Fruit fly (Drosophila melanogaster): ENCODE results near the gene mdy.

Gene mdy

DNA sequence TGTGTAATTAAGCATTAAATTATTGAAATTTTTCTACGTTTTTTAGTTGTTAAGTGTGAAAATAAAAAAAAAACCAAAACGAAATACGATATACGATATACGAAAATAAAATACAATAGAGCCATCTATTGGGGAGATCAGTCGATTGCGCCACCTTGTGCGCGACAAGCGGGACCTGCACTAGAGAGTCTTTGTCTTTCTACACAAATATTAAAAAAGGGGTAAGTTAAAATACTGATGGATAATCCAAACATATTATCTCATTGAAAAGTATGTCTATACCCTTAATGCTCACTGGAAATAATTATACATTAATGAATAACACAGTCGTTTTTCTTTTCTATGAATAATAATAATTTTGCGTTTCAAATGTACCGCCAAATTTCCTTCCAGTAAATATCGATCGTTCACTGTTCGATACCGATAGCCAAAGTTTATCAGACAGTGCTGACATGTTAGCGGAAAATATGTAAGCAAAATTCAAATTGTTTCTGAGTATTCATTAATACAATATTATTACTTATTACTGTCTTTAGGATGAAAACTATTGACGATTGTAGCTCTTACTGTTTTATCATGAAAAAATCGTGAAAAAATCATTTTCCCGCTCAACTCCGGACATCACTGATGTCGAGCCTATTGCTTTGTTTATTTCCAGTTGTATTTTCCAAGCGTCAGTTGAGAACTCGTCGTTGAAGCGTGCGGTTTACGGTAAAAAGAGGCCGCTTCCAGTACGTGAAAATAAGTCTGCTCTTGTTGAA lies at the start of gene mdy (continued):
- TF ChIP-seq CG8478 (optimal IDR thresholded peaks at IDR 0.05) (no peak), ci (GFP tag; IDR thresholded peaks at IDR 0.05) (peak; percentile 66), CG6272 (GFP tag; IDR thresholded peaks at IDR 0.05) (peak; percentile 30; the same call in 1 of the 2 replicates), Sox100B (GFP tag; optimal IDR thresholded peaks at IDR 0.05) (no peak), br (optimal IDR thresholded peaks at IDR 0.05) (no peak), Sry-β (GFP tag; optimal IDR thresholded peaks at IDR 0.05) (peak; percentile 99), wdn (GFP tag; IDR thresholded peaks at IDR 0.05) (peak; percentile 51; the same call in 1 of the 2 replicates), CG4404 (GFP tag; IDR thresholded peaks at IDR 0.05) (no peak), Bgb (GFP tag; IDR thresholded peaks at IDR 0.05; ENCODE audit: partially characterized antibody) (peak; percentile 21; the same call in 1 of the 2 replicates), Awh (GFP tag; IDR thresholded peaks at IDR 0.05) (0 out of 2 replicates have a peak, but pooled peaks have one; percentile 13), CG12236 (GFP tag; optimal IDR thresholded peaks at IDR 0.05) (no peak), CG43689 (GFP tag; IDR thresholded peaks at IDR 0.05) (no peak), gro (GFP tag; optimal IDR thresholded peaks at IDR 0.05) (peak; percentile 6), CG13424 (tag; optimal IDR thresholded peaks at IDR 0.05) (peak; percentile 65), BEAF-32 (GFP tag; optimal IDR thresholded peaks at IDR 0.05) (peak; percentile 56), Blimp-1 (GFP tag; optimal IDR thresholded peaks at IDR 0.05) (no peak), CG15514 (GFP tag; optimal IDR thresholded peaks at IDR 0.05) (peak; percentile 79), CG13287 (GFP tag; IDR thresholded peaks at IDR 0.05; ENCODE audit: partially characterized antibody) (peak; percentile 61), CG1792 (GFP tag; optimal IDR thresholded peaks at IDR 0.05) (peak; percentile 17), CG2120 (GFP tag; optimal IDR thresholded peaks at IDR 0.05) (peak; percentile 81), CG9797 (GFP tag; optimal IDR thresholded peaks at IDR 0.05) (peak; percentile 19), cad (GFP tag; optimal IDR thresholded peaks at IDR 0.05) (no peak), peb (GFP tag; IDR thresholded peaks at IDR 0.05) (no peak), Tbp (GFP tag; optimal IDR thresholded peaks at IDR 0.05) (peak; percentile 4), CG9817 (tag; optimal IDR thresholded peaks at IDR 0.05) (peak; percentile 19), Fer3 (tag; optimal IDR thresholded peaks at IDR 0.05) (peak; percentile 18), CG6791 (GFP tag; IDR thresholded peaks at IDR 0.05; ENCODE audit: partially characterized antibody) (no peak), CG14710 (tag; optimal IDR thresholded peaks at IDR 0.05) (peak; percentile 58), Meics (GFP tag; optimal IDR thresholded peaks at IDR 0.05) (peak; percentile 26), NC2α (GFP tag; optimal IDR thresholded peaks at IDR 0.05) (peak; percentile 6), dati (GFP tag; IDR thresholded peaks at IDR 0.05) (peak; percentile 45; the same call in 1 of the 2 replicates), pnt (GFP tag; optimal IDR thresholded peaks at IDR 0.05) (peak; percentile 49), CG1602 (GFP tag; optimal IDR thresholded peaks at IDR 0.05) (peak; percentile 44), fd102C (GFP tag; optimal IDR thresholded peaks at IDR 0.05) (no peak), Gug (GFP tag; IDR thresholded peaks at IDR 0.05) (peak; percentile 51; the same call in 2 of the 4 replicates), Side (GFP tag; optimal IDR thresholded peaks at IDR 0.05) (peak; percentile 5), CG15011 (GFP tag; optimal IDR thresholded peaks at IDR 0.05) (no peak), ase (GFP tag; IDR thresholded peaks at IDR 0.05) (peak; percentile 44; the same call in 1 of the 3 replicates), CG32767 (GFP tag; IDR thresholded peaks at IDR 0.05) (no peak; the same call in 1 of the 2 replicates), CG12659 (GFP tag; optimal IDR thresholded peaks at IDR 0.05) (peak; percentile 55), CG17361 (GFP tag; IDR thresholded peaks at IDR 0.05) (peak; percentile 70; the same call in 2 of the 3 replicates), CG14965 (GFP tag; optimal IDR thresholded peaks at IDR 0.05; ENCODE audit: borderline replicate concordance) (no peak), Spps (tag; optimal IDR thresholded peaks at IDR 0.05) (no peak), fd64A (GFP tag; optimal IDR thresholded peaks at IDR 0.05) (no peak), Vsx1 (GFP tag; optimal IDR thresholded peaks at IDR 0.05) (peak; percentile 31), CG8290 (GFP tag; optimal IDR thresholded peaks at IDR 0.05) (peak; percentile 68), CG8290 (tag; optimal IDR thresholded peaks at IDR 0.05) (peak in 1 of 2 experiments; percentile 66), CG31388 (GFP tag; optimal IDR thresholded peaks at IDR 0.05) (no peak), CG7786 (GFP tag; optimal IDR thresholded peaks at IDR 0.05) (peak; percentile 46), bbx (GFP tag; IDR thresholded peaks at IDR 0.05; ENCODE audit: partially characterized antibody) (peak; percentile 64)
